Worm (Caenorhabditis elegans) whole organism, L2 larva: ENCODE measurements around the gene T04G9.7.
A peak's percentile ranks its signal among the peaks of the same experiment; 100 is the strongest.

Source experiments
- F13H6.1 ChIP-seq: sonication (generic microtip); optimal IDR thresholded peaks from 2 replicates; lab custom pipeline; 2016; ENCODE audit warnings: missing genetic modification characterization, missing compliant biosample characterization
- R02D3.7 ChIP-seq: fragments of 150-350 bp; optimal IDR thresholded peaks from 2 replicates; lab custom pipeline; 2014; ENCODE audit warnings: missing biosample characterization, missing genetic modification characterization
- Y55F3AM.14 ChIP-seq: fragments of 200-800 bp; sonication (Bioruptor generic); optimal IDR thresholded peaks from 2 replicates; lab custom pipeline; 2018; ENCODE audit warnings: mild to moderate bottlenecking, missing genetic modification characterization, missing compliant biosample characterization
- ZK546.5 ChIP-seq: sonication (generic microtip); optimal IDR thresholded peaks from 2 replicates; lab custom pipeline; 2017; ENCODE audit warnings: missing biosample characterization, missing genetic modification characterization
- alr-1 ChIP-seq: fragments of 150-350 bp; optimal IDR thresholded peaks from 2 replicates; lab custom pipeline; 2014; ENCODE audit warnings: missing biosample characterization, missing genetic modification characterization
- aly-2 ChIP-seq: fragments of 150-350 bp; optimal IDR thresholded peaks from 2 replicates; lab custom pipeline; 2014; ENCODE audit warnings: missing biosample characterization, missing genetic modification characterization
- ama-1 ChIP-seq: fragments of 150-350 bp; optimal IDR thresholded peaks from 2 replicates; lab custom pipeline; 2018; ENCODE audit warnings: inconsistent platforms
- ceh-16 ChIP-seq: fragments of 150-350 bp; optimal IDR thresholded peaks from 2 replicates; lab custom pipeline; 2014; ENCODE audit warnings: missing biosample characterization, missing genetic modification characterization
- crh-2 ChIP-seq: sonication (generic microtip); optimal IDR thresholded peaks from 2 replicates; lab custom pipeline; 2017; ENCODE audit warnings: missing biosample characterization, missing genetic modification characterization
- dmd-4 ChIP-seq: sonication (generic microtip); optimal IDR thresholded peaks from 2 replicates; lab custom pipeline; 2017; ENCODE audit warnings: missing biosample characterization, missing genetic modification characterization
- egl-27 ChIP-seq: sonication (generic microtip); optimal IDR thresholded peaks from 3 replicates; lab custom pipeline; 2017; ENCODE audit warnings: missing biosample characterization, missing genetic modification reagents, missing genetic modification characterization
- elt-1 ChIP-seq: fragments of 150-350 bp; optimal IDR thresholded peaks from 2 replicates; lab custom pipeline; 2014; ENCODE audit warnings: missing biosample characterization, missing genetic modification characterization
- elt-3 ChIP-seq: sonication (generic microtip); optimal IDR thresholded peaks from 2 replicates; lab custom pipeline; 2017; ENCODE audit warnings: missing biosample characterization, missing genetic modification characterization
- fos-1 ChIP-seq: fragments of 150-350 bp; optimal IDR thresholded peaks from 2 replicates; lab custom pipeline; 2014; ENCODE audit warnings: missing biosample characterization, missing genetic modification characterization
- lin-11 ChIP-seq: fragments of 150-350 bp; sonication (generic microtip); optimal IDR thresholded peaks from 2 replicates; lab custom pipeline; 2014; ENCODE audit warnings: missing biosample characterization, missing genetic modification characterization, inconsistent platforms, mixed read lengths
- lin-39 ChIP-seq: fragments of 150-350 bp; optimal IDR thresholded peaks from 2 replicates; lab custom pipeline; 2014; ENCODE audit warnings: missing biosample characterization, missing genetic modification reagents, missing genetic modification characterization
- lsy-2 ChIP-seq, 2 experiments: fragments of 150-350 bp in 1 of 2; sonication (generic microtip) in 1 of 2; optimal IDR thresholded peaks; 2 replicates each; lab custom pipeline; 2014 to 2017; ENCODE audit warnings: missing biosample characterization in 2 of 2, missing genetic modification characterization in 2 of 2
- mab-5 ChIP-seq: fragments of 150-350 bp; optimal IDR thresholded peaks from 2 replicates; lab custom pipeline; 2014; ENCODE audit warnings: missing biosample characterization, missing genetic modification characterization
- mdl-1 ChIP-seq, 2 experiments: fragments of 150-350 bp in 1 of 2; sonication (generic microtip) in 1 of 2; optimal IDR thresholded peaks; 2 replicates each; lab custom pipeline; 2017; ENCODE audit warnings: missing biosample characterization in 2 of 2, missing genetic modification characterization in 2 of 2
- nhr-10 ChIP-seq: sonication (generic microtip); optimal IDR thresholded peaks from 2 replicates; lab custom pipeline; 2017; ENCODE audit warnings: missing biosample characterization, missing genetic modification characterization
- nhr-11 ChIP-seq: fragments of 150-350 bp; optimal IDR thresholded peaks from 2 replicates; lab custom pipeline; 2014; ENCODE audit warnings: missing biosample characterization, missing genetic modification characterization
- nhr-12 ChIP-seq: fragments of 150-350 bp; optimal IDR thresholded peaks from 2 replicates; lab custom pipeline; 2014; ENCODE audit warnings: missing biosample characterization, missing genetic modification characterization
- nhr-129 ChIP-seq: fragments of 150-350 bp; optimal IDR thresholded peaks from 2 replicates; lab custom pipeline; 2014; ENCODE audit warnings: missing biosample characterization, missing genetic modification characterization
- nhr-25 ChIP-seq: fragments of 150-350 bp; sonication (generic microtip); optimal IDR thresholded peaks from 3 replicates; lab custom pipeline; 2014; ENCODE audit warnings: missing biosample characterization, missing genetic modification characterization
- nhr-6 ChIP-seq: fragments of 150-350 bp; optimal IDR thresholded peaks from 2 replicates; lab custom pipeline; 2014; ENCODE audit warnings: missing biosample characterization, missing genetic modification characterization
- nhr-77 ChIP-seq: fragments of 150-350 bp; optimal IDR thresholded peaks from 2 replicates; lab custom pipeline; 2014; ENCODE audit warnings: missing biosample characterization, missing genetic modification characterization
- peb-1 ChIP-seq: fragments of 150-350 bp; optimal IDR thresholded peaks from 2 replicates; lab custom pipeline; 2014; ENCODE audit warnings: missing biosample characterization, missing genetic modification characterization
- skn-1 ChIP-seq: sonication (generic microtip); optimal IDR thresholded peaks from 2 replicates; lab custom pipeline; 2017; ENCODE audit warnings: missing biosample characterization, missing genetic modification characterization
- sma-3 ChIP-seq: sonication (generic microtip); optimal IDR thresholded peaks from 2 replicates; lab custom pipeline; 2016; ENCODE audit warnings: missing genetic modification reagents, missing genetic modification characterization, missing compliant biosample characterization
- sma-9 ChIP-seq, 2 experiments: fragments of 150-350 bp in 1 of 2; sonication (generic microtip) in 1 of 2; optimal IDR thresholded peaks; 2 replicates each; lab custom pipeline; 2014 to 2016; ENCODE audit warnings: missing genetic modification characterization in 2 of 2, mild to moderate bottlenecking in 1 of 2, missing biosample characterization in 1 of 2, missing compliant biosample characterization in 1 of 2, missing genetic modification reagents in 1 of 2, moderate library complexity in 1 of 2
- snpc-4 ChIP-seq: fragments of 150-350 bp; optimal IDR thresholded peaks from 2 replicates; lab custom pipeline; 2014; ENCODE audit warnings: missing biosample characterization, missing genetic modification characterization
- unc-39 ChIP-seq: fragments of 150-350 bp; optimal IDR thresholded peaks from 2 replicates; lab custom pipeline; 2014; ENCODE audit warnings: missing biosample characterization, missing genetic modification characterization
- zag-1 ChIP-seq: fragments of 150-350 bp; optimal IDR thresholded peaks from 2 replicates; lab custom pipeline; 2014; ENCODE audit warnings: missing biosample characterization, missing genetic modification characterization
- ztf-1 ChIP-seq: fragments of 200-800 bp; sonication (Bioruptor generic); conservative IDR thresholded peaks from 2 replicates; pipeline ENCODE4 v1.3.6; 2022; ENCODE audit warnings: missing genetic modification characterization, missing compliant biosample characterization
- ztf-11 ChIP-seq: sonication (generic microtip); optimal IDR thresholded peaks from 2 replicates; lab custom pipeline; 2017; ENCODE audit warnings: missing biosample characterization, missing genetic modification characterization
- ztf-4 ChIP-seq: fragments of 150-350 bp; optimal IDR thresholded peaks from 2 replicates; lab custom pipeline; 2014; ENCODE audit warnings: missing biosample characterization, missing genetic modification characterization

The T04G9.7 gene

ce11 chrX:769550-769949 lies 1.1 kb upstream of the T04G9.7 start:
- TF ChIP-seq ztf-11 (tag; lab: Kevin White, UChicago), result no peak
- no peak for TF ChIP-seq nhr-77
- TF ChIP-seq ZK546.5 (tag; lab: Kevin White, UChicago), result no peak
- TF ChIP-seq alr-1 (tag; lab: Kevin White, UChicago), result no peak
- TF ChIP-seq elt-3 (tag; lab: Kevin White, UChicago), result no peak
- TF ChIP-seq ztf-1, result no peak
- TF ChIP-seq crh-2 (tag; lab: Kevin White, UChicago), result no peak
- TF ChIP-seq lsy-2 (tag; optimal IDR thresholded peaks at IDR 0.05; lab: Kevin White, UChicago), result no peak
- TF ChIP-seq Y55F3AM.14, result no peak
- no peak for TF ChIP-seq elt-1 (tag; lab: Kevin White, UChicago)

- TF ChIP-seq aly-2 (no peak), ceh-16 (tag; lab: Kevin White, UChicago) (peak; percentile 38)
- TF ChIP-seq, all 48 proteins: peak for 1
Measured at ce11 chrX:772184-772583, 1.5 kb downstream of the T04G9.7 start, which contains the start of gene T04G9.4. T04G9.4 (plus strand) TSS chrX:772476.

- TF ChIP-seq ama-1 (lab: Kevin White, UChicago), result no peak
- TF ChIP-seq crh-2 (tag; lab: Kevin White, UChicago), result no peak
- TF ChIP-seq nhr-12 (tag; lab: Kevin White, UChicago), result no peak
- TF ChIP-seq sma-9 (GFP tag; optimal IDR thresholded peaks at IDR 0.05; lab: Kevin White, UChicago), result no peak
- no peak for TF ChIP-seq sma-9 (tag; optimal IDR thresholded peaks at IDR 0.05; lab: Kevin White, UChicago)
- TF ChIP-seq lsy-2 (tag; optimal IDR thresholded peaks at IDR 0.05; lab: Kevin White, UChicago), result no peak
- no peak for TF ChIP-seq Y55F3AM.14
- no peak for TF ChIP-seq nhr-77
- TF ChIP-seq nhr-11, result no peak
- no peak for TF ChIP-seq dmd-4 (tag; lab: Kevin White, UChicago)
- no peak for TF ChIP-seq unc-39 (tag; lab: Kevin White, UChicago)
- no peak for TF ChIP-seq egl-27 (tag; lab: Kevin White, UChicago)
- no peak for TF ChIP-seq mab-5 (tag; lab: Kevin White, UChicago)
Measured at ce11 chrX:777421-777820, 6.8 kb downstream of the T04G9.7 start, which contains the start of gene nas-15. nas-15 (plus strand) TSS chrX:777721.

- TF ChIP-seq lin-39 (tag; lab: Kevin White, UChicago) (no peak), snpc-4 (tag; lab: Kevin White, UChicago) (no peak), fos-1 (tag; lab: Kevin White, UChicago) (no peak), skn-1 (tag; lab: Kevin White, UChicago) (no peak)
Measured at ce11 chrX:779259-779658, 8.6 kb downstream of the T04G9.7 start.

ce11 chrX:780027-780426 lies 9.4 kb downstream of the T04G9.7 start:
- TF ChIP-seq elt-3 (tag; lab: Kevin White, UChicago) (no peak), peb-1 (tag; lab: Kevin White, UChicago) (no peak), ztf-4 (no peak), sma-3 (GFP tag; lab: Kevin White, UChicago) (no peak), R02D3.7 (tag; lab: Kevin White, UChicago) (no peak), nhr-25 (no peak), lin-11 (tag; lab: Kevin White, UChicago) (no peak), zag-1 (tag; lab: Kevin White, UChicago) (no peak), mdl-1 (tag; optimal IDR thresholded peaks at IDR 0.05; lab: Kevin White, UChicago) (no peak), lin-39 (tag; lab: Kevin White, UChicago) (no peak), nhr-6 (tag; lab: Kevin White, UChicago) (no peak), nhr-129 (tag; lab: Kevin White, UChicago) (no peak), ama-1 (lab: Kevin White, UChicago) (no peak), nhr-10 (tag; lab: Kevin White, UChicago) (no peak), F13H6.1 (tag; lab: Kevin White, UChicago) (no peak), nhr-11 (no peak), skn-1 (tag; lab: Kevin White, UChicago) (no peak), mab-5 (tag; lab: Kevin White, UChicago) (no peak), nhr-77 (no peak), elt-1 (tag; lab: Kevin White, UChicago) (no peak)
